Worm (Caenorhabditis elegans) whole organism, L2 larva: ENCODE measurements around the gene cyp-33C8.

Experiments
- C34F6.9 ChIP-seq: fragments of 150-350 bp; optimal IDR thresholded peaks from 2 replicates; lab custom pipeline; 2014; ENCODE audit warnings: missing biosample characterization, missing genetic modification characterization
- F13H6.1 ChIP-seq: sonication (generic microtip); optimal IDR thresholded peaks from 2 replicates; lab custom pipeline; 2016; ENCODE audit warnings: missing genetic modification characterization, missing compliant biosample characterization
- R02D3.7 ChIP-seq: fragments of 150-350 bp; optimal IDR thresholded peaks from 2 replicates; lab custom pipeline; 2014; ENCODE audit warnings: missing biosample characterization, missing genetic modification characterization
- Y55F3AM.14 ChIP-seq: fragments of 200-800 bp; sonication (Bioruptor generic); optimal IDR thresholded peaks from 2 replicates; lab custom pipeline; 2018; ENCODE audit warnings: mild to moderate bottlenecking, missing genetic modification characterization, missing compliant biosample characterization
- ZK546.5 ChIP-seq: sonication (generic microtip); optimal IDR thresholded peaks from 2 replicates; lab custom pipeline; 2017; ENCODE audit warnings: missing biosample characterization, missing genetic modification characterization
- alr-1 ChIP-seq: fragments of 150-350 bp; optimal IDR thresholded peaks from 2 replicates; lab custom pipeline; 2014; ENCODE audit warnings: missing biosample characterization, missing genetic modification characterization
- ama-1 ChIP-seq: fragments of 150-350 bp; optimal IDR thresholded peaks from 2 replicates; lab custom pipeline; 2018; ENCODE audit warnings: inconsistent platforms
- ceh-82 ChIP-seq: fragments of 150-350 bp; optimal IDR thresholded peaks from 2 replicates; lab custom pipeline; 2014; ENCODE audit warnings: missing biosample characterization, missing genetic modification characterization
- dmd-4 ChIP-seq: sonication (generic microtip); optimal IDR thresholded peaks from 2 replicates; lab custom pipeline; 2017; ENCODE audit warnings: missing biosample characterization, missing genetic modification characterization
- elt-1 ChIP-seq: fragments of 150-350 bp; optimal IDR thresholded peaks from 2 replicates; lab custom pipeline; 2014; ENCODE audit warnings: missing biosample characterization, missing genetic modification characterization
- fos-1 ChIP-seq: fragments of 150-350 bp; optimal IDR thresholded peaks from 2 replicates; lab custom pipeline; 2014; ENCODE audit warnings: missing biosample characterization, missing genetic modification characterization
- gmeb-1 ChIP-seq: fragments of 150-350 bp; optimal IDR thresholded peaks from 2 replicates; lab custom pipeline; 2014; ENCODE audit warnings: missing biosample characterization, missing genetic modification characterization
- lin-11 ChIP-seq: fragments of 150-350 bp; sonication (generic microtip); optimal IDR thresholded peaks from 2 replicates; lab custom pipeline; 2014; ENCODE audit warnings: missing biosample characterization, missing genetic modification characterization, inconsistent platforms, mixed read lengths
- lin-13 ChIP-seq: fragments of 150-350 bp; optimal IDR thresholded peaks from 2 replicates; lab custom pipeline; 2014; ENCODE audit warnings: missing biosample characterization, missing genetic modification reagents, missing genetic modification characterization
- lin-39 ChIP-seq: fragments of 150-350 bp; optimal IDR thresholded peaks from 2 replicates; lab custom pipeline; 2014; ENCODE audit warnings: missing biosample characterization, missing genetic modification reagents, missing genetic modification characterization
- lsy-2 ChIP-seq, 2 experiments: fragments of 150-350 bp in 1 of 2; sonication (generic microtip) in 1 of 2; optimal IDR thresholded peaks; 2 replicates each; lab custom pipeline; 2014 to 2017; ENCODE audit warnings: missing biosample characterization in 2 of 2, missing genetic modification characterization in 2 of 2
- mab-5 ChIP-seq: fragments of 150-350 bp; optimal IDR thresholded peaks from 2 replicates; lab custom pipeline; 2014; ENCODE audit warnings: missing biosample characterization, missing genetic modification characterization
- mbf-1 ChIP-seq: sonication (generic microtip); optimal IDR thresholded peaks from 2 replicates; lab custom pipeline; 2017; ENCODE audit warnings: missing biosample characterization, missing genetic modification characterization
- mdl-1 ChIP-seq, 2 experiments: fragments of 150-350 bp in 1 of 2; sonication (generic microtip) in 1 of 2; optimal IDR thresholded peaks; 2 replicates each; lab custom pipeline; 2017; ENCODE audit warnings: missing biosample characterization in 2 of 2, missing genetic modification characterization in 2 of 2
- nhr-10 ChIP-seq: sonication (generic microtip); optimal IDR thresholded peaks from 2 replicates; lab custom pipeline; 2017; ENCODE audit warnings: missing biosample characterization, missing genetic modification characterization
- nhr-11 ChIP-seq: fragments of 150-350 bp; optimal IDR thresholded peaks from 2 replicates; lab custom pipeline; 2014; ENCODE audit warnings: missing biosample characterization, missing genetic modification characterization
- nhr-21 ChIP-seq: fragments of 150-350 bp; optimal IDR thresholded peaks from 2 replicates; lab custom pipeline; 2014; ENCODE audit warnings: missing biosample characterization, missing genetic modification characterization
- nhr-23 ChIP-seq: fragments of 150-350 bp; optimal IDR thresholded peaks from 2 replicates; lab custom pipeline; 2014; ENCODE audit warnings: missing biosample characterization, missing genetic modification reagents, missing genetic modification characterization
- nhr-237 ChIP-seq: fragments of 150-350 bp; optimal IDR thresholded peaks from 2 replicates; lab custom pipeline; 2014; ENCODE audit warnings: missing biosample characterization, missing genetic modification characterization
- nhr-25 ChIP-seq: fragments of 150-350 bp; sonication (generic microtip); optimal IDR thresholded peaks from 3 replicates; lab custom pipeline; 2014; ENCODE audit warnings: missing biosample characterization, missing genetic modification characterization
- nhr-6 ChIP-seq: fragments of 150-350 bp; optimal IDR thresholded peaks from 2 replicates; lab custom pipeline; 2014; ENCODE audit warnings: missing biosample characterization, missing genetic modification characterization
- sem-4 ChIP-seq: fragments of 150-350 bp; optimal IDR thresholded peaks from 2 replicates; lab custom pipeline; 2014; ENCODE audit warnings: missing biosample characterization, missing genetic modification reagents, missing genetic modification characterization
- skn-1 ChIP-seq: sonication (generic microtip); optimal IDR thresholded peaks from 2 replicates; lab custom pipeline; 2017; ENCODE audit warnings: missing biosample characterization, missing genetic modification characterization
- sma-3 ChIP-seq: sonication (generic microtip); optimal IDR thresholded peaks from 2 replicates; lab custom pipeline; 2016; ENCODE audit warnings: missing genetic modification reagents, missing genetic modification characterization, missing compliant biosample characterization
- snpc-4 ChIP-seq: fragments of 150-350 bp; optimal IDR thresholded peaks from 2 replicates; lab custom pipeline; 2014; ENCODE audit warnings: missing biosample characterization, missing genetic modification characterization
- unc-39 ChIP-seq: fragments of 150-350 bp; optimal IDR thresholded peaks from 2 replicates; lab custom pipeline; 2014; ENCODE audit warnings: missing biosample characterization, missing genetic modification characterization
- unc-55 ChIP-seq: fragments of 150-350 bp; sonication (generic microtip); optimal IDR thresholded peaks from 3 replicates; lab custom pipeline; 2014; ENCODE audit warnings: missing biosample characterization, missing genetic modification reagents, missing genetic modification characterization
- unc-62 ChIP-seq: fragments of 150-350 bp; optimal IDR thresholded peaks from 2 replicates; lab custom pipeline; 2014; ENCODE audit warnings: missing biosample characterization, missing genetic modification reagents, missing genetic modification characterization
- zag-1 ChIP-seq: fragments of 150-350 bp; optimal IDR thresholded peaks from 2 replicates; lab custom pipeline; 2014; ENCODE audit warnings: missing biosample characterization, missing genetic modification characterization
- ztf-1 ChIP-seq: fragments of 200-800 bp; sonication (Bioruptor generic); conservative IDR thresholded peaks from 2 replicates; pipeline ENCODE4 v1.3.6; 2022; ENCODE audit warnings: missing genetic modification characterization, missing compliant biosample characterization
- ztf-11 ChIP-seq: sonication (generic microtip); optimal IDR thresholded peaks from 2 replicates; lab custom pipeline; 2017; ENCODE audit warnings: missing biosample characterization, missing genetic modification characterization

Gene cyp-33C8

DNA sequence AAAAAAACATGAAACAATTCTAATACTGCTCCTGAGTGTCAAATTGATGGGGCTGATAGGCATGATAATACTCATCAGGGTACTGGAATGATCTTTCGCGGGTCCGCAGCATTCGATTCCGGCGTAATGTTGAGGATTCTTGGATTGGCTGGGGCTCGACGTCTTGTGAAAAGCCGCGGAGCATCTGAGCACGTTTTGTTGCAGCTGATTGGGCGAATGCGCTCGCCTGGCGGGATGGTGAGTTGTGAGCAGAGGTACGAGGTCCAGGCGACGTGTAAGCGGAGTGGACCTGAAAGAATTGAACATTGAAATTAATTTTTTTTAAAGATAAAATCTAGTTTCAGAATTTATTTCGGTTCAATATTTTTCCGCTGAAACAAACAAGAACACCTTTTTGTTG, 10.7 kb upstream of the cyp-33C8 start:
- TF ChIP-seq nhr-11 (tag; lab: Kevin White, UChicago): no peak
- TF ChIP-seq R02D3.7 (tag; lab: Kevin White, UChicago): no peak
- no peak for TF ChIP-seq nhr-10 (tag; lab: Kevin White, UChicago)
- TF ChIP-seq sma-3 (GFP tag; lab: Kevin White, UChicago): no peak
- no peak for TF ChIP-seq elt-1
- no peak for TF ChIP-seq mbf-1 (tag; lab: Kevin White, UChicago)
- no peak for TF ChIP-seq C34F6.9 (tag; lab: Kevin White, UChicago)
- TF ChIP-seq unc-62 (GFP tag; lab: Kevin White, UChicago): no peak
- no peak for TF ChIP-seq unc-39

DNA sequence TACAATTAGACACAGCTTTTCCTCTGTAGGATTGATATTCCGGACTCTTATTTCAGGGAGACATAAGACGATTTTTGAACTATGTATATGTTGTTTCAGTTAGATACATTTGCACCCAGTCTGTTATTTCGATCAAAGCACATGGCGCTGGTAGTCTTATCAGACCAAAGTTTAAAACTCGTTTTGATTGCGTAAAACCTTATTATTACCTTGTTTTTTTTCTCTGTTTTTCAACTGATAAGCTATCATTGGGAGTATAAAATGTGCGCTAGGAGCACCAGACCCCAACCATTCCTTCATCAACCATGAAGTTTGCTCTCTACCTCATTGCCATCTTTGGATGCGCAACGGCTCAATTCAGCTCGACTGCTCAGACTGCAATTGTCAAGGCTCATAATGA, 8.9 kb upstream of the cyp-33C8 start, which contains the start of gene scl-12:
Gene scl-12, plus strand, starts transcription at position 301 of the 400 bp plus-strand sequence.
- TF ChIP-seq ZK546.5 (no peak), ama-1 (lab: Kevin White, UChicago) (no peak), ztf-11 (tag; lab: Kevin White, UChicago) (no peak), gmeb-1 (no peak), ztf-1 (GFP tag; lab: Robert Waterston, UW) (no peak), Y55F3AM.14 (GFP tag; lab: Kevin White, UChicago) (no peak), alr-1 (tag; lab: Kevin White, UChicago) (no peak), lsy-2 (tag; optimal IDR thresholded peaks at IDR 0.05; lab: Kevin White, UChicago) (no peak), lin-39 (tag; lab: Kevin White, UChicago) (no peak), F13H6.1 (tag; lab: Kevin White, UChicago) (no peak), mab-5 (tag; lab: Kevin White, UChicago) (no peak), snpc-4 (no peak), fos-1 (tag; lab: Kevin White, UChicago) (no peak), nhr-237 (tag; lab: Kevin White, UChicago) (no peak), sem-4 (tag; lab: Kevin White, UChicago) (no peak)

DNA sequence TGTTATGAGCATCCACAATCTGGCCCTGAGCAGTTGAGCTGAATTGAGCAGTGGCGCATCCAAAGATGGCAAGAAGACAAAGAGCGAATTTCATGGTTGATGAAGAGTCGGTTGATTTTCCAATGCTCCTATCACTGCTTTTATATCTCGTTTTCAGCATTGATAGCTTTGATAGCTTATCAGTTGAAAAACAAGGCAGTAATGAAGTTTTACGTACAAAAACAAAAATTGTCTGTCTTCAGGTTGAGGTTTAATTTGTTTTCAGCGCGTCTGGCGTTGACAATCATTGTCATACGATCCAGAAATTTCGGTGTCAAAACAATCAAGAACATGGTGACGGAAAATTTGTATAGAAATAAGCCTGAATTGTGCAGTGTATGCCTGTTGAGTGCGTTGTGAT, 8.2 kb upstream of the cyp-33C8 start, which contains the start of gene scl-13:
Gene scl-13, minus strand, starts transcription at position 101 of the 400 bp plus-strand sequence.
- TF ChIP-seq R02D3.7 (tag; lab: Kevin White, UChicago) (no peak), zag-1 (tag; lab: Kevin White, UChicago) (no peak), dmd-4 (tag; lab: Kevin White, UChicago) (no peak), ztf-1 (GFP tag; lab: Robert Waterston, UW) (no peak)

DNA sequence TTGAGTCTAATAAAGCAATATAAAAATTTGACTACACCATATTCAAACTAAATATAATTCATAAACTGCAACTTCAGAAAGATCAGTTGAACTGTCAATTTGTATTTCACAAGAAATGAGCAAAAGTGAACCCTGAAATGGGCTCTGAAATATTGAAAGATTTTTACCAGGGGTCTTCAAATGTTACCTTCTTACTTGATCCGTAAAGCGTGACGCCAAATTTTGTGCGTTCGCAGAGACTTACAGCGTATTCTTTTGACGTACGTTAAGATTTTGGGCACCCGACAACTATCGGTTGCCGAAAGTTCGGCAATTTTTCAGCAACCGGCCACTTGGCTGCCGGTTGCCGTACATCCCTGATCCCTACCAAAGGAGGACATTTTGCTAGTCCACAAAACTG, 6.7 kb upstream of the cyp-33C8 start:
- TF ChIP-seq ZK546.5 (no peak), nhr-6 (tag; lab: Kevin White, UChicago) (no peak)
- TF ChIP-seq, all 48 proteins: peak for 0

DNA sequence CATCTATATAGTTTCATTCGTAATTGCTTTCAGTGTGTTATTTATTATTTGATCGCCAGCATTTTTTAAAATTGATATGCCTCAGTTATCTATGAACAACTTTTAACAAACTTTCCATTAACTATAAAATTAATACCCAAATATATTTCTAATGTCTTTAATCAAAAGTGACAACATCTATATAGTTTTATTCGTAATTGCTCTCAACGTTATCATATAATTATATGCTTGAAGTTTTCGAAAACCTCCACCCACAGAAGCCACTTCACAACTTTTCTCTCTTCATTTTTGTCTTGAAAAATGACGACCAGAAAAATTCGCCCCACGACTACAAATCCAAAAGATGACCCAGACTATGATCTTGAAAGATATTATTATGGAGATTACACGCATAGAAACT, 5.0 kb upstream of the cyp-33C8 start, which contains the start of gene srw-6:
Gene srw-6, plus strand, starts transcription at position 301 of the 400 bp plus-strand sequence.
- no peak for TF ChIP-seq nhr-25 (tag; lab: Kevin White, UChicago)

DNA sequence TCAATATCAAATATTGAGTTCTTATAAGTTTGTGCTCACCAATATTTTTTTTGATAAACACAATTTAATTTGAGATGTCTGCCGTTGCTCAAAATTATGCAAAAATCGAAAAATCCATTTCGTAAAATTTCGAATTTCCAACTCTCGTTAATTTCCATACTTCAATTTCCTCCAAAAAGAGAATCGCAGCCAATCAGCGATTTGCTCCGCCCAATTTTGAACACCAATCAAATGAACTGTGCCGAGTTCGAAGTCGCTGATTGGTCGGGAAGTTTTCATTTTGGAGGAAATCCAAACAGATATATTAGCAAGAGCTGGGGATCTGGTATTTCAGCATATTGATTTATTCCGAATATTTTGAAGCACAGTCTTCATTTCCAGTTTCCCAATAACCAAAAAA, 4.5 kb upstream of the cyp-33C8 start:
- TF ChIP-seq nhr-237 (tag; lab: Kevin White, UChicago) (no peak), nhr-21 (tag; lab: Kevin White, UChicago) (no peak), lin-13 (GFP tag; lab: Kevin White, UChicago) (no peak), ztf-1 (GFP tag; lab: Robert Waterston, UW) (no peak), fos-1 (tag; lab: Kevin White, UChicago) (no peak), skn-1 (no peak), nhr-6 (tag; lab: Kevin White, UChicago) (no peak), ztf-11 (tag; lab: Kevin White, UChicago) (no peak), mdl-1 (tag; optimal IDR thresholded peaks at IDR 0.05; lab: Kevin White, UChicago) (no peak), ceh-82 (tag; lab: Kevin White, UChicago) (no peak), nhr-23 (tag; lab: Kevin White, UChicago) (no peak), unc-55 (GFP tag; lab: Kevin White, UChicago) (no peak), snpc-4 (no peak), alr-1 (tag; lab: Kevin White, UChicago) (no peak), lin-11 (tag; lab: Kevin White, UChicago) (no peak)
